Fruit fly (Drosophila melanogaster) whole organism: ENCODE data around the gene sens.

Experiments used
- CG8478 ChIP-seq: fragments of >200 bp; optimal IDR thresholded peaks from 2 replicates; lab custom pipeline; 2018; ENCODE audit warnings: inconsistent platforms
- Dll ChIP-seq: fragments of >200 bp; optimal IDR thresholded peaks from 2 replicates; lab custom pipeline; 2017
- psq ChIP-seq: fragments of >200 bp; optimal IDR thresholded peaks from 2 replicates; lab custom pipeline; 2017
- usp ChIP-seq: fragments of >200 bp; optimal IDR thresholded peaks from 2 replicates; lab custom pipeline; 2017; ENCODE audit warnings: missing biosample characterization, missing genetic modification characterization, mixed read lengths

DNA sequence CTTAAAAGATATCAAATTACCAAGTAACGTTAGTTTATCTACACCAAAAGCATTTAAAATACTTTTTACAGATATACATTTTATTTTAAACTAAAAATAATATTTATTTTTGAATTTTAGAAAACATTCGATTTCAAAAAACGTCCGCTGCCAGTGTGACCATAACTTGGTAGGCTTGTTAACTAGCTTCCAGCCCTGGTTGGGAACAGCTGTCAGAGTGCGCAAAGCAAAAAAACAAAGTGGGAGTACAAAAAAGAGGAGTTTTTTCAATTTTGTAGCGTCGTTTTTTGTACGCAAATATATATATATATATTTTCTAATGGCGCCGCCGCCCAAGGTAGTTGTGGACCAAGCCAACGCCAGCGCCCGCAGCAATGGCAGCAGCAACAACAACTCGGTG, 41.5 kb upstream of the sens start, which contains the start of gene cmb:
- TF ChIP-seq CG8478 (lab: Kevin White, UChicago) (no peak), Dll (lab: Kevin White, UChicago) (no peak), psq (lab: Kevin White, UChicago) (no peak), usp (GFP tag; lab: Kevin White, UChicago) (no peak)
